Fruit fly (Drosophila melanogaster): Measurements from ENCODE around the gene CG7548.

dm6 chr3L:7528380-7529080 lies 22.5 kb upstream of the CG7548 start, which contains the start of gene lqf:
- TF ChIP-seq Dfd (GFP tag; optimal IDR thresholded peaks at IDR 0.05) (peak; percentile 26), Mio (GFP tag; optimal IDR thresholded peaks at IDR 0.05) (no peak), Sp1 (GFP tag; optimal IDR thresholded peaks at IDR 0.05) (no peak), tai (GFP tag; optimal IDR thresholded peaks at IDR 0.05) (peak; percentile 66), Dif (GFP tag; optimal IDR thresholded peaks at IDR 0.05; ENCODE audit: partially characterized antibody) (no peak), Myc (optimal IDR thresholded peaks at IDR 0.05) (peak; percentile 38), h (GFP tag; optimal IDR thresholded peaks at IDR 0.05) (peak; percentile 14)
